Worm (Caenorhabditis elegans) whole organism, L4/young adult: ENCODE measurements around the gene lin-45.

ENCODE experiments used
- W03F9.2 ChIP-seq: fragments of 150-350 bp; optimal IDR thresholded peaks from 2 replicates; lab custom pipeline; 2014; ENCODE audit warnings: missing biosample characterization, missing genetic modification characterization
- dao-5 ChIP-seq: sonication (generic microtip); optimal IDR thresholded peaks from 2 replicates; lab custom pipeline; 2016; ENCODE audit warnings: missing genotype, missing genetic modification characterization, moderate library complexity, missing compliant biosample characterization
- him-1 ChIP-seq: sonication (generic microtip); optimal IDR thresholded peaks from 2 replicates; lab custom pipeline; 2016; ENCODE audit warnings: missing genotype, missing genetic modification reagents, missing genetic modification characterization, missing compliant biosample characterization

lin-45 gene

ce11 chrIV:6762416-6762815 is 14.0 kb upstream of the lin-45 start, which contains the start of gene spd-3:
Gene spd-3, plus strand, starts transcription at chrIV:6762716.
- TF ChIP-seq him-1 (tag; lab: Kevin White, UChicago): no peak

ce11 chrIV:6757614-6758013 is 9.2 kb upstream of the lin-45 start:
- TF ChIP-seq W03F9.2 (no peak), him-1 (tag; lab: Kevin White, UChicago) (no peak), dao-5 (tag; lab: Kevin White, UChicago) (no peak)

ce11 chrIV:6757011-6757410 is 8.6 kb upstream of the lin-45 start, which contains the start of gene usp-4:
Gene usp-4, plus strand, starts transcription at chrIV:6757311.
- TF ChIP-seq dao-5 (tag; lab: Kevin White, UChicago): no peak

ce11 chrIV:6756374-6756773 is 8.0 kb upstream of the lin-45 start:
- TF ChIP-seq dao-5 (tag; lab: Kevin White, UChicago): peak; percentile 73
- TF ChIP-seq W03F9.2: peak; percentile 88
- peak; percentile 93 for TF ChIP-seq him-1 (tag; lab: Kevin White, UChicago)

- TF ChIP-seq dao-5 (tag; lab: Kevin White, UChicago) (no peak), W03F9.2 (no peak), him-1 (tag; lab: Kevin White, UChicago) (no peak)
Observed at ce11 chrIV:6751213-6751612, 2.8 kb upstream of the lin-45 start.

ce11 chrIV:6750117-6750516 is 1.7 kb upstream of the lin-45 start:
- TF ChIP-seq dao-5 (tag; lab: Kevin White, UChicago) (no peak), him-1 (tag; lab: Kevin White, UChicago) (no peak), W03F9.2 (no peak)

- TF ChIP-seq him-1 (tag; lab: Kevin White, UChicago) (no peak), dao-5 (tag; lab: Kevin White, UChicago) (no peak)
Observed at ce11 chrIV:6747652-6748051, 720 bp downstream of the lin-45 start.

ce11 chrIV:6747083-6747482 is 1.3 kb downstream of the lin-45 start:
- TF ChIP-seq him-1 (tag; lab: Kevin White, UChicago) (no peak), W03F9.2 (no peak), dao-5 (tag; lab: Kevin White, UChicago) (no peak)

ce11 chrIV:6742159-6742558 is 6.2 kb downstream of the lin-45 start, which contains the start of gene smg-7:
Gene smg-7, minus strand, starts transcription at chrIV:6742443.
- TF ChIP-seq him-1 (tag; lab: Kevin White, UChicago) (no peak), W03F9.2 (no peak), dao-5 (tag; lab: Kevin White, UChicago) (no peak)

- no peak for TF ChIP-seq him-1 (tag; lab: Kevin White, UChicago)
- TF ChIP-seq W03F9.2: no peak
- TF ChIP-seq dao-5 (tag; lab: Kevin White, UChicago): no peak
Observed at ce11 chrIV:6740190-6740589, 8.2 kb downstream of the lin-45 start, which contains the start of gene Y73B6A.3. Gene Y73B6A.3, minus strand, starts transcription at chrIV:6740290.
